Worm (Caenorhabditis elegans) whole organism, mixed stage, embryonic: ENCODE results near the gene clec-54.

Source experiments
- M03D4.4 ChIP-seq: sonication (generic microtip); optimal IDR thresholded peaks from 2 replicates; lab custom pipeline; 2017; ENCODE audit warnings: mild to moderate bottlenecking, missing genetic modification characterization, missing compliant biosample characterization
- bed-3 ChIP-seq: fragments of 200-800 bp; sonication (Bioruptor generic); optimal IDR thresholded peaks from 3 replicates; lab custom pipeline; 2018; ENCODE audit warnings: mild to moderate bottlenecking, missing genetic modification characterization, moderate library complexity, missing compliant biosample characterization
- blmp-1 ChIP-seq: fragments of 150-350 bp; optimal IDR thresholded peaks from 2 replicates; lab custom pipeline; 2014; ENCODE audit warnings: missing biosample characterization, missing genetic modification characterization
- ceh-39 ChIP-seq: fragments of 150-350 bp; optimal IDR thresholded peaks from 2 replicates; lab custom pipeline; 2014; ENCODE audit warnings: missing biosample characterization, missing genetic modification characterization
- ceh-83 ChIP-seq: fragments of 200-800 bp; sonication (Bioruptor generic); optimal IDR thresholded peaks from 2 replicates; lab custom pipeline; 2018; ENCODE audit warnings: mild to moderate bottlenecking, missing genetic modification characterization, missing compliant biosample characterization
- cnd-1 ChIP-seq: fragments of 200-800 bp; sonication (Bioruptor generic); optimal IDR thresholded peaks from 2 replicates; lab custom pipeline; 2018; ENCODE audit warnings: mild to moderate bottlenecking, missing genetic modification characterization, missing compliant biosample characterization
- drap-1 ChIP-seq: fragments of 200-800 bp; sonication (Bioruptor generic); optimal IDR thresholded peaks from 3 replicates; lab custom pipeline; 2018; ENCODE audit warnings: mild to moderate bottlenecking, missing genetic modification characterization, missing compliant biosample characterization
- elt-1 ChIP-seq: sonication (generic microtip); optimal IDR thresholded peaks from 2 replicates; lab custom pipeline; 2017; ENCODE audit warnings: missing genetic modification characterization, mild to moderate bottlenecking, missing compliant biosample characterization, antibody characterized with exemption, moderate library complexity, borderline replicate concordance; ENCODE audit not compliant: insufficient read depth
- flh-1 ChIP-seq: fragments of 200-800 bp; sonication (Bioruptor generic); optimal IDR thresholded peaks from 2 replicates; lab custom pipeline; 2018; ENCODE audit warnings: mild to moderate bottlenecking, missing genetic modification characterization, moderate library complexity, missing compliant biosample characterization
- ham-2 ChIP-seq: fragments of 200-800 bp; sonication (Bioruptor generic); optimal IDR thresholded peaks from 2 replicates; lab custom pipeline; 2018; ENCODE audit warnings: mild to moderate bottlenecking, missing genetic modification characterization, missing compliant biosample characterization
- hlh-1 ChIP-seq: fragments of 150-350 bp; optimal IDR thresholded peaks from 2 replicates; lab custom pipeline; 2014; ENCODE audit warnings: missing biosample characterization, missing genetic modification reagents, missing genetic modification characterization
- lin-13 ChIP-seq: fragments of 150-350 bp; optimal IDR thresholded peaks from 2 replicates; lab custom pipeline; 2014; ENCODE audit warnings: missing biosample characterization, missing genetic modification characterization
- lin-32 ChIP-seq: fragments of 200-800 bp; sonication (Bioruptor generic); optimal IDR thresholded peaks from 2 replicates; lab custom pipeline; 2018; ENCODE audit warnings: mild to moderate bottlenecking, missing genetic modification characterization, missing compliant biosample characterization
- lsy-2 ChIP-seq: fragments of 150-350 bp; optimal IDR thresholded peaks from 2 replicates; lab custom pipeline; 2014; ENCODE audit warnings: missing biosample characterization, missing genetic modification characterization
- mab-5 ChIP-seq: fragments of 150-350 bp; optimal IDR thresholded peaks from 2 replicates; lab custom pipeline; 2014; ENCODE audit warnings: missing biosample characterization, missing genetic modification characterization
- mep-1 ChIP-seq: fragments of 150-350 bp; optimal IDR thresholded peaks from 2 replicates; lab custom pipeline; 2017; ENCODE audit warnings: missing biosample characterization, missing genetic modification reagents, missing genetic modification characterization, inconsistent platforms
- mls-2 ChIP-seq: sonication (generic microtip); optimal IDR thresholded peaks from 2 replicates; lab custom pipeline; 2016; ENCODE audit warnings: mild to moderate bottlenecking, missing genetic modification characterization, moderate library complexity, missing compliant biosample characterization
- nhr-12 ChIP-seq: fragments of 150-350 bp; optimal IDR thresholded peaks from 2 replicates; lab custom pipeline; 2014; ENCODE audit warnings: missing biosample characterization, missing genetic modification characterization
- nhr-2 ChIP-seq: fragments of 150-350 bp; optimal IDR thresholded peaks from 2 replicates; lab custom pipeline; 2014; ENCODE audit warnings: missing biosample characterization, missing genetic modification characterization
- nhr-237 ChIP-seq: fragments of 150-350 bp; optimal IDR thresholded peaks from 2 replicates; lab custom pipeline; 2014; ENCODE audit warnings: missing biosample characterization, missing genetic modification characterization
- nhr-76 ChIP-seq: sonication (generic microtip); optimal IDR thresholded peaks from 2 replicates; lab custom pipeline; 2017; ENCODE audit warnings: missing biosample characterization, missing genetic modification characterization
- pha-4 ChIP-seq: fragments of 150-350 bp; optimal IDR thresholded peaks from 2 replicates; lab custom pipeline; 2018; ENCODE audit warnings: missing biosample characterization, missing genetic modification reagents, missing genetic modification characterization
- sem-2 ChIP-seq: fragments of 200-800 bp; sonication (Bioruptor generic); optimal IDR thresholded peaks from 2 replicates; lab custom pipeline; 2018; ENCODE audit warnings: mild to moderate bottlenecking, missing genetic modification characterization, missing compliant biosample characterization
- sptf-1 ChIP-seq: sonication (generic microtip); optimal IDR thresholded peaks from 2 replicates; lab custom pipeline; 2017; ENCODE audit warnings: mild to moderate bottlenecking, missing genetic modification characterization, moderate library complexity, missing compliant biosample characterization
- tbx-8 ChIP-seq: fragments of 200-800 bp; sonication (Bioruptor generic); optimal IDR thresholded peaks from 2 replicates; lab custom pipeline; 2018; ENCODE audit warnings: mild to moderate bottlenecking, missing genetic modification characterization, moderate library complexity, missing compliant biosample characterization
- unc-120 ChIP-seq: sonication (generic microtip); optimal IDR thresholded peaks from 2 replicates; lab custom pipeline; 2017; ENCODE audit warnings: missing genetic modification characterization, missing compliant biosample characterization; ENCODE audit not compliant: poor library complexity, severe bottlenecking
- unc-62 ChIP-seq: fragments of 150-350 bp; optimal IDR thresholded peaks from 2 replicates; lab custom pipeline; 2014; ENCODE audit warnings: missing biosample characterization, missing genetic modification reagents, missing genetic modification characterization
- zip-8 ChIP-seq: fragments of 150-350 bp; optimal IDR thresholded peaks from 2 replicates; lab custom pipeline; 2014; ENCODE audit warnings: missing biosample characterization, missing genetic modification characterization
- ztf-11 ChIP-seq: fragments of 150-350 bp; optimal IDR thresholded peaks from 2 replicates; lab custom pipeline; 2014; ENCODE audit warnings: missing biosample characterization, missing genetic modification characterization

Gene clec-54

DNA sequence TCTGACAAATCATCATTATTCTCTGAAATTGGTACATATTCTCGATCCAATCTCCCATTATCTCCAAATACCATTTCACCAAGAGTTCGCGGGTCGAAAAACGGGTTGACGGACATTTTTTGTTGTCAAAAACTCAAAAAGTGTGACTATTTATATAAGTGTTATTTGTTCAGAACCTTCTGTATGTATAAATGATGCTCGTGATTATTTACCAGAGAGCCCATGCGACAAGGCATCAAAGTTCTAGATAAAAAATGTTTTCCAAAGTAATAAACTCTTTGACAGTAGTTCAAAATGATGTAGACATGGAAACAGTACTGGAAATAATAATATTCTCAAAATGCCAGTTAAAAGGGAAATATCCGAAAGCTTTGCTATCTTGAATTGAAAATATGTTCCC, 14.1 kb upstream of the clec-54 start:
- no peak for TF ChIP-seq pha-4 (tag; lab: Kevin White, UChicago)
- no peak for TF ChIP-seq mab-5 (tag; lab: Kevin White, UChicago)
- TF ChIP-seq ceh-39 = no peak
- TF ChIP-seq ceh-83 (GFP tag; lab: Kevin White, UChicago) = no peak
- TF ChIP-seq sptf-1 (tag; lab: Kevin White, UChicago) = no peak
- TF ChIP-seq flh-1 (GFP tag; lab: Kevin White, UChicago) = no peak
- TF ChIP-seq hlh-1 (tag; lab: Kevin White, UChicago) = no peak
- TF ChIP-seq nhr-76 (tag; lab: Kevin White, UChicago) = no peak
- no peak for TF ChIP-seq lsy-2 (tag; lab: Kevin White, UChicago)
- no peak for TF ChIP-seq unc-120 (tag; lab: Kevin White, UChicago)
- TF ChIP-seq tbx-8 = no peak

DNA sequence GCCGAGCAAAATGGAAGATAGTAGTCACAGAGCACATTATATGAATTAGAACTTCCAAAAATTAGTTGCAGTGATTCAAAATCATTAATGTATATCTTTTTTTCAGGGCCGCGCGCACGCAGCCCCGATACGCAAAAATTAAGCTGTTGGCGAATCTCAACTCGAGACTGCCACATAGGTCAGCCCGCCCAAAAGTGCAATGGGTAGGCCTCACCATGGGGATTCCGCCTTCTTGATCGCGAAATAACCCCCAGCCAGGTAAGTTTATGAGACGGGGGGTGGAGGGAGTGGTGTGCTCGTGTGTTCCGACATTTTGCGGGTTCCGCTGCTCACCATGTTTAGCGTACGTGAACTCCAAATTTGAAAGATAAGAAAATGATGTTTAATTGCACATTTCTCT, 13.6 kb upstream of the clec-54 start, which contains the start of gene F08H9.3:
TSS of gene F08H9.3 (minus strand) at position 252 of the 400 bp plus-strand sequence.
- peak; percentile 14 for TF ChIP-seq drap-1 (GFP tag; lab: Kevin White, UChicago)
- TF ChIP-seq cnd-1 = peak; percentile 7

DNA sequence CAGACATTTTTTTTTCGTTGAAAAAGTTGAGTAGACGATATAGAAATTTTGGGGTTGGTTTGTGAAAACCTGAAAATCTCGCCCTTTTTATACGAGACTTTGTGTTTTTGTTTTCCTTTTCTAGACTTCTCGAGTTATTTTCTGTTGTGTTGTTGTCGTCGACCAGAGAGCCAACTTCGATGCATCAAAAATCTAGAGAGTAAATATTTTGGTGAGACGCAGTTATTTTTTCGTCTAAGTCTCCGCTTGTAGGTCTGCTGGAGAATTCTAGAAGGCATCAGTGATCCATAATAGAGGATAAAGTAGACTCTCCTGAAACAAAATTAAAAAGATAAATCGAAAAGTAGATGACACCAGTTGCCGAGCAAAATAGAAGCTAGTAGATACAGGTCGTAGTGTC, 12.3 kb upstream of the clec-54 start, which contains the start of gene F08H9.4:
TSS of gene F08H9.4 (minus strand) at position 61 of the 400 bp plus-strand sequence.
- no peak for TF ChIP-seq lin-13
- TF ChIP-seq drap-1 (GFP tag; lab: Kevin White, UChicago) = no peak
- TF ChIP-seq nhr-12 (tag; lab: Kevin White, UChicago) = no peak
- no peak for TF ChIP-seq lin-32 (GFP tag; lab: Kevin White, UChicago)
- TF ChIP-seq mab-5 (tag; lab: Kevin White, UChicago) = no peak
- TF ChIP-seq ham-2 (GFP tag; lab: Kevin White, UChicago) = no peak
- TF ChIP-seq ceh-83 (GFP tag; lab: Kevin White, UChicago) = no peak
- TF ChIP-seq mep-1 (tag; lab: Kevin White, UChicago) = no peak
- TF ChIP-seq hlh-1 (tag; lab: Kevin White, UChicago) = no peak
- TF ChIP-seq M03D4.4 = no peak
- no peak for TF ChIP-seq elt-1
- TF ChIP-seq nhr-2 (tag; lab: Kevin White, UChicago) = no peak
- no peak for TF ChIP-seq nhr-237
- no peak for TF ChIP-seq mls-2 (tag; lab: Kevin White, UChicago)
- TF ChIP-seq sem-2 (GFP tag; lab: Kevin White, UChicago) = no peak
- no peak for TF ChIP-seq pha-4 (tag; lab: Kevin White, UChicago)
- TF ChIP-seq tbx-8 = no peak

DNA sequence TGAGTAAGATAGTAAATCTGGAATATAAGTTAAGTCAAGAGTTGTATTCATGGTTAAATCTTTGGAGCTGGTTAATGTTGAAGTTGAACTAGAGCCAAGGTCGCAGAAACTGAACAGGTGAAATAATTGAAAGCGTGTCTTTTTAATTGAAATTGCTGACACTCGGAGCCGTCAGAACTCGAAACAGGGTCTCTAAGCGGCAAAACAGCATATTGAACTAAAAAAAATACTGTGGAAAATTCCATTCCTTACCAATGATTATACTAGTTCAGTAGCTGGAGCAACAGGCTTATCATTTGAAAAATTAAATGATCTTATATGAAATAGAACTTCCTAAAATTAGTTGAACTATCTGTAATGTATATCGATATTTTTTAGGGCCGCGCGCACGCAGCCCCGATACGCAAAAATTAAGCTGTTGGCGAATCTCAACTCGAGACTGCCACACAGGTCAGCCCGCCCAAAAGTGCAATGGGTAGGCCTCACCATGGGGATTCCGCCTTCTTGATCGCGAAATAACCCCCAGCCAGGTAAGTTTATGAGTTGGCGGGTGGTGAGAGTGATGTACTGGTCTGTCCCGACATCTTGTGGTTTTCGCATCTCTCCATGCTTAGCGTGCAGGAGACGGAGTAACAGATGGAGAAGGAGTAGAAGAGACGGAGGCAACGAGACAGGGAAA, 8.4 kb upstream of the clec-54 start, which contains the start of gene srz-97:
TSS of gene srz-97 (minus strand) at position 51 of the 679 bp plus-strand sequence.
- TF ChIP-seq cnd-1 = peak; percentile 64
- peak; percentile 53 for TF ChIP-seq drap-1 (GFP tag; lab: Kevin White, UChicago)
- peak; percentile 1 for TF ChIP-seq ceh-83 (GFP tag; lab: Kevin White, UChicago)
- no peak for TF ChIP-seq unc-120 (tag; lab: Kevin White, UChicago)

ce11 chrV:14468931-14469330, 7.8 kb upstream of the clec-54 start, which contains the start of gene clec-57:
TSS of gene clec-57 (plus strand) at chrV:14469231.
- no peak for TF ChIP-seq mep-1 (tag; lab: Kevin White, UChicago)
- TF ChIP-seq lsy-2 (tag; lab: Kevin White, UChicago) = no peak
- TF ChIP-seq bed-3 (GFP tag; lab: Kevin White, UChicago) = no peak
- no peak for TF ChIP-seq flh-1 (GFP tag; lab: Kevin White, UChicago)
- no peak for TF ChIP-seq pha-4 (tag; lab: Kevin White, UChicago)
- no peak for TF ChIP-seq sptf-1 (tag; lab: Kevin White, UChicago)
- no peak for TF ChIP-seq nhr-76 (tag; lab: Kevin White, UChicago)
- no peak for TF ChIP-seq ceh-39
- TF ChIP-seq nhr-12 (tag; lab: Kevin White, UChicago) = no peak
- TF ChIP-seq blmp-1 = no peak
- TF ChIP-seq cnd-1 = no peak
- TF ChIP-seq zip-8 (tag; lab: Kevin White, UChicago) = no peak
- no peak for TF ChIP-seq tbx-8
- no peak for TF ChIP-seq unc-62 (GFP tag; lab: Kevin White, UChicago)
- no peak for TF ChIP-seq mls-2 (tag; lab: Kevin White, UChicago)
- no peak for TF ChIP-seq ztf-11
- TF ChIP-seq hlh-1 (tag; lab: Kevin White, UChicago) = no peak
- TF ChIP-seq unc-120 (tag; lab: Kevin White, UChicago) = no peak
